Fruit fly (Drosophila melanogaster): Measurements from ENCODE around the gene CG16753.

CG16753 gene

DNA sequence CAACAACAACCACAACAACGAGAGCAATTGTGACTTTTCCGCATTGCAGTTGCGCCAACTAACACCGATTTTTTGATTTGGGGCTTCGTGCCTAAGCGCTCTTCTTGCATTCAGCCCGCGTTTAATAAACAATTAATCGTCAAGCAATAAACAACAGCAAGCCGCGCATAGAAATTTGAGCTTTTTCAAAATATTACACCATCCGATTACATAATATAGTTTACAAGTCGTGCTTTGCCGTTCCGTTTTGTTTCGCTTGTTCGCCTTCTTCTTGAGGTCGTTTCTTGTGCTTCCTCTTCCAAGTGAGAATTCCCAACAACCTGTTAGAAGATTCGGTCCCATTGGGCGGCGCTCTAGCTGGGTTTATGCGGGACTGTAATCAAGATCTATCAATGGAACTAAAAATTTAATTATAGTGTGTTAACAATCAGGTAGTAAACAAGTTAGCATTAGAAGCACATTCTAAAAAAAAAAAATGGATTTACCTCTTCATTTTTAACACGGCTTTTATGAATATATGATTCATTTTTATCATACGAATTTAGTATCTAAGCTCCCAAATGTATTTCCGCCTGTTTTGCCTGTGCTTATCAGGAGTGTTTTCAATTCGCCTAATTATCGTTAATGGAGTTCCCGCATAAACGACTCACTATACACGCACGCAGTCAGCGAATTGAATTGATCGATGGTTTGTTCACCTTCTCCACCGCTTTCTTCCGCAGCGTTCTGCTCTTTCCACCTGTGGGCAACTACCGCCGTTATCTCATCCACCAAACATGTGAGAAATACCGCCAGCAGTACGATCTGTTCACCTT lies 18.9 kb upstream of the CG16753 start (continued):
- peak; percentile 4 for TF ChIP-seq Eip93F (GFP tag; optimal IDR thresholded peaks at IDR 0.05)
- TF ChIP-seq net (GFP tag; optimal IDR thresholded peaks at IDR 0.05): peak; percentile 75
- TF ChIP-seq Sox14 (GFP tag; optimal IDR thresholded peaks at IDR 0.05): peak; percentile 73
- peak; percentile 55 for TF ChIP-seq Ets21C (GFP tag; optimal IDR thresholded peaks at IDR 0.05)
- TF ChIP-seq Sox15 (GFP tag; optimal IDR thresholded peaks at IDR 0.05): peak; percentile 25
- peak; percentile 46 for TF ChIP-seq CG8632 (GFP tag; optimal IDR thresholded peaks at IDR 0.05)
- TF ChIP-seq Eip75B (GFP tag; optimal IDR thresholded peaks at IDR 0.05): peak; percentile 82
- peak; percentile 78 for TF ChIP-seq dac (GFP tag; optimal IDR thresholded peaks at IDR 0.05)
- peak; percentile 70 for TF ChIP-seq pdm3 (GFP tag; optimal IDR thresholded peaks at IDR 0.05)
- TF ChIP-seq Lpt (GFP tag; optimal IDR thresholded peaks at IDR 0.05): peak; percentile 60
- TF ChIP-seq OdsH (GFP tag; optimal IDR thresholded peaks at IDR 0.05): peak; percentile 77
- TF ChIP-seq fd59A (GFP tag; optimal IDR thresholded peaks at IDR 0.05): peak; percentile 46
- peak; percentile 91 for TF ChIP-seq CG8119 (GFP tag; IDR thresholded peaks at IDR 0.05)
- TF ChIP-seq CG31627 (GFP tag; optimal IDR thresholded peaks at IDR 0.05): peak; percentile 68
- TF ChIP-seq CG1621 (tag; optimal IDR thresholded peaks at IDR 0.05): peak; percentile 5
- peak; percentile 70 for TF ChIP-seq Sox102F (GFP tag; optimal IDR thresholded peaks at IDR 0.05)
- TF ChIP-seq Gug (GFP tag; IDR thresholded peaks at IDR 0.05): peak; percentile 74
- peak; percentile 55 for TF ChIP-seq CG16779 (tag; optimal IDR thresholded peaks at IDR 0.05)
- TF ChIP-seq svp (GFP tag): peak; percentile 72
- TF ChIP-seq Hr39 (GFP tag; optimal IDR thresholded peaks at IDR 0.05): peak; percentile 59
- TF ChIP-seq CG11294 (GFP tag; IDR thresholded peaks at IDR 0.05): peak; percentile 61
- TF ChIP-seq Hr4 (GFP tag; optimal IDR thresholded peaks at IDR 0.05): peak; percentile 75
- peak; percentile 83 for TF ChIP-seq esn (GFP tag; optimal IDR thresholded peaks at IDR 0.05)
- TF ChIP-seq achi (GFP tag; optimal IDR thresholded peaks at IDR 0.05): peak; percentile 80
- peak; percentile 55 for TF ChIP-seq CG34406 (GFP tag; optimal IDR thresholded peaks at IDR 0.05)
- TF ChIP-seq CG15336 (GFP tag; IDR thresholded peaks at IDR 0.05): peak; percentile 90
- peak; percentile 83 for TF ChIP-seq CG6163 (GFP tag; IDR thresholded peaks at IDR 0.05)
- peak; percentile 31 for TF ChIP-seq CG6854 (GFP tag; optimal IDR thresholded peaks at IDR 0.05)

- TF ChIP-seq CG31627 (GFP tag; optimal IDR thresholded peaks at IDR 0.05) (peak; percentile 46), Met (GFP tag; optimal IDR thresholded peaks at IDR 0.05) (peak; percentile 58), CG9139 (GFP tag; optimal IDR thresholded peaks at IDR 0.05) (no peak), CG1621 (tag; optimal IDR thresholded peaks at IDR 0.05) (no peak), acj6 (GFP tag; optimal IDR thresholded peaks at IDR 0.05) (no peak), CG4318 (GFP tag; optimal IDR thresholded peaks at IDR 0.05) (no peak), CG11294 (GFP tag; IDR thresholded peaks at IDR 0.05) (no peak), fd59A (GFP tag; optimal IDR thresholded peaks at IDR 0.05) (no peak), CG34406 (GFP tag; optimal IDR thresholded peaks at IDR 0.05) (peak; percentile 20), vri (GFP tag; optimal IDR thresholded peaks at IDR 0.05) (peak; percentile 87), Gug (GFP tag; IDR thresholded peaks at IDR 0.05) (no peak), CG15336 (GFP tag; IDR thresholded peaks at IDR 0.05) (no peak), Ets21C (GFP tag; optimal IDR thresholded peaks at IDR 0.05) (peak; percentile 22), Eip78C (GFP tag) (peak; percentile 78), CG8119 (GFP tag; IDR thresholded peaks at IDR 0.05) (no peak), Hr4 (GFP tag; optimal IDR thresholded peaks at IDR 0.05) (no peak), Lpt (GFP tag; optimal IDR thresholded peaks at IDR 0.05) (no peak), fd85E (GFP tag; optimal IDR thresholded peaks at IDR 0.05) (no peak), Blimp-1 (GFP tag; optimal IDR thresholded peaks at IDR 0.05) (no peak), CG7368 (GFP tag; optimal IDR thresholded peaks at IDR 0.05) (peak; percentile 3), CG6854 (GFP tag; optimal IDR thresholded peaks at IDR 0.05) (no peak), lz (GFP tag; optimal IDR thresholded peaks at IDR 0.05) (peak; percentile 53), OdsH (GFP tag; optimal IDR thresholded peaks at IDR 0.05) (peak; percentile 39), esn (GFP tag; optimal IDR thresholded peaks at IDR 0.05) (peak; percentile 53), dsx (GFP tag; optimal IDR thresholded peaks at IDR 0.05; ENCODE audit: poor library complexity, severe bottlenecking) (no peak), CG6808 (GFP tag; optimal IDR thresholded peaks at IDR 0.05) (no peak), CG6276 (GFP tag; optimal IDR thresholded peaks at IDR 0.05) (no peak), svp (GFP tag) (peak; percentile 81), CG6792 (GFP tag; optimal IDR thresholded peaks at IDR 0.05) (peak; percentile 25), eg (GFP tag; IDR thresholded peaks at IDR 0.05) (no peak), CG3919 (GFP tag; optimal IDR thresholded peaks at IDR 0.05) (peak; percentile 39), CG11902 (GFP tag; optimal IDR thresholded peaks at IDR 0.05) (peak; percentile 8), CG32006 (GFP tag; optimal IDR thresholded peaks at IDR 0.05) (no peak), achi (GFP tag; optimal IDR thresholded peaks at IDR 0.05) (peak; percentile 28), Sox15 (GFP tag; optimal IDR thresholded peaks at IDR 0.05) (no peak), pdm3 (GFP tag; optimal IDR thresholded peaks at IDR 0.05) (peak; percentile 27)
Observed at dm6 chr3L:3036951-3037586, 17.8 kb upstream of the CG16753 start.

All from whole organism, prepupa.